Fruit fly (Drosophila melanogaster) whole organism, adult: ENCODE results near the gene CG33107.

Experiments
- CG7101 ChIP-seq: fragments of 200-800 bp; sonication (Bioruptor generic); optimal IDR thresholded peaks from 2 replicates; lab custom pipeline; 2018; ENCODE audit warnings: missing biosample characterization, mild to moderate bottlenecking, missing genetic modification characterization, moderate library complexity
- Hr96 ChIP-seq: fragments of 200-800 bp; sonication (Bioruptor generic); optimal IDR thresholded peaks from 2 replicates; lab custom pipeline; 2016; ENCODE audit warnings: missing biosample characterization, missing genetic modification characterization
- toe ChIP-seq: fragments of 200-800 bp; sonication (Bioruptor generic); optimal IDR thresholded peaks from 2 replicates; lab custom pipeline; 2016; ENCODE audit warnings: missing biosample characterization, missing genetic modification characterization

- TF ChIP-seq CG7101 (no peak), toe (GFP tag; lab: Kevin White, UChicago) (no peak), Hr96 (no peak)
These were observed at the start of gene CG33107, which contains the start of gene CG6937 for dm6 chr3R:22584582-22584981.
